Worm (Caenorhabditis elegans): ENCODE data around the gene srx-64.

Gene srx-64

ce11 chrV:3929099-3929498 lies at the start of gene srx-64:
Gene srx-64, plus strand, starts transcription at chrV:3929399.
- TF ChIP-seq F55B11.4 (tag; optimal IDR thresholded peaks at IDR 0.05; ENCODE audit: borderline replicate concordance, insufficient read depth): no peak
- no peak for TF ChIP-seq mes-4 (tag; optimal IDR thresholded peaks at IDR 0.05)
- no peak for TF ChIP-seq snpc-1.1 (tag; optimal IDR thresholded peaks at IDR 0.05; ENCODE audit: insufficient read depth)
- no peak for TF ChIP-seq nhr-179 (tag; optimal IDR thresholded peaks at IDR 0.05)
- TF ChIP-seq F23B12.7 (tag; optimal IDR thresholded peaks at IDR 0.05; ENCODE audit: insufficient read depth): no peak

- TF ChIP-seq zfh-2 (GFP tag; conservative IDR thresholded peaks at IDR 0.05) (no peak), hlh-12 (tag; optimal IDR thresholded peaks at IDR 0.05) (no peak), F57A8.1 (GFP tag; optimal IDR thresholded peaks at IDR 0.05) (no peak), attf-3 (GFP tag; conservative IDR thresholded peaks at IDR 0.05) (no peak), snpc-4 (GFP tag; optimal IDR thresholded peaks at IDR 0.05) (no peak), snpc-4 (tag; optimal IDR thresholded peaks at IDR 0.05) (no peak), egrh-3 (GFP tag; IDR thresholded peaks at IDR 0.05) (no peak), let-526 (GFP tag; IDR thresholded peaks at IDR 0.05) (no peak), Y67H2A.10 (GFP tag; conservative IDR thresholded peaks at IDR 0.05) (no peak), F39B2.1 (GFP tag; IDR thresholded peaks at IDR 0.05) (no peak), somi-1 (GFP tag; optimal IDR thresholded peaks at IDR 0.05) (no peak), ztf-28 (GFP tag; IDR thresholded peaks at IDR 0.05) (no peak), T07F8.4 (tag; optimal IDR thresholded peaks at IDR 0.05) (no peak), sdz-38 (tag; optimal IDR thresholded peaks at IDR 0.05) (no peak), akir-1 (GFP tag; optimal IDR thresholded peaks at IDR 0.05) (no peak), lin-40 (tag; optimal IDR thresholded peaks at IDR 0.05) (no peak)
These were observed 44.6 kb upstream of the srx-64 start for ce11 chrV:3884550-3884949.

- no peak for TF ChIP-seq mcd-1 (GFP tag; IDR thresholded peaks at IDR 0.05)
- TF ChIP-seq F55B11.4 (tag; optimal IDR thresholded peaks at IDR 0.05; ENCODE audit: borderline replicate concordance, insufficient read depth): no peak
- TF ChIP-seq ets-4 (GFP tag; optimal IDR thresholded peaks at IDR 0.05): no peak
- TF ChIP-seq rec-8 (tag; optimal IDR thresholded peaks at IDR 0.05): no peak
- TF ChIP-seq athp-1 (tag; optimal IDR thresholded peaks at IDR 0.05): no peak
- TF ChIP-seq unc-62 (GFP tag; optimal IDR thresholded peaks at IDR 0.05): no peak
- no peak for TF ChIP-seq ztf-28 (GFP tag; IDR thresholded peaks at IDR 0.05)
- TF ChIP-seq zfh-2 (GFP tag; conservative IDR thresholded peaks at IDR 0.05): no peak
These were observed 43.1 kb upstream of the srx-64 start, which contains the start of gene nhr-124 for ce11 chrV:3886104-3886503. Gene nhr-124, minus strand, starts transcription at chrV:3886204.

DNA sequence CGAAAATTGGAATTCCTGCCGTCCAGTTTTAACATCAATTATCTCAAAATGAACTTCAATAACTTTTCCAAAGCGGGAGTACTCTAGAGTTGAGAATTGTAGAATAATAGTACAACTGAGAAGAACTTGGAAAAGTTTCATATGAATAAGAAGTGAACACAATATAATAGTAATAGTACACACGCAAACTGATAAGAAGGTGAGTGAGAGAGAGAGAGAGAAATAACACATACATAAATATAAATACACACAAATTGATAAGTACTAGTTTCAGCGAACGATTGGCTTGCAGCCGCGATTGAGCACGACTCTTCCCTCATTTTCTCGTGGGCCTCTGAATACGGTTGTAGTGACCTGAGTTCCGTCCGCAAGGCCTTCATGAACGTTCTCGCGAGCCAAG lies 40.1 kb upstream of the srx-64 start, which contains the start of gene C17E7.13:
Gene C17E7.13, minus strand, starts transcription at position 176 of the 400 bp plus-strand sequence.
- peak; percentile 8 for TF ChIP-seq nhr-80 (tag; optimal IDR thresholded peaks at IDR 0.05)
- no peak for TF ChIP-seq efl-1 (GFP tag; optimal IDR thresholded peaks at IDR 0.05)
- no peak for TF ChIP-seq lin-26 (GFP tag; IDR thresholded peaks at IDR 0.05)

- TF ChIP-seq sea-2 (GFP tag; IDR thresholded peaks at IDR 0.05): no peak
- TF ChIP-seq die-1 (tag; optimal IDR thresholded peaks at IDR 0.05): no peak
- no peak for TF ChIP-seq F57C9.4 (tag; optimal IDR thresholded peaks at IDR 0.05)
- TF ChIP-seq let-526 (GFP tag; IDR thresholded peaks at IDR 0.05): no peak
- TF ChIP-seq Y67H2A.10 (GFP tag; conservative IDR thresholded peaks at IDR 0.05): no peak
- no peak for TF ChIP-seq sptf-2 (GFP tag; optimal IDR thresholded peaks at IDR 0.05)
- TF ChIP-seq chd-7 (tag; optimal IDR thresholded peaks at IDR 0.05): no peak
- TF ChIP-seq ztf-26 (tag; optimal IDR thresholded peaks at IDR 0.05): no peak
- no peak for TF ChIP-seq hmg-1.2 (GFP tag; IDR thresholded peaks at IDR 0.05)
- TF ChIP-seq hrde-1 (tag; optimal IDR thresholded peaks at IDR 0.05; ENCODE audit: borderline replicate concordance): no peak
- no peak for TF ChIP-seq snpc-1.3 (tag; optimal IDR thresholded peaks at IDR 0.05; ENCODE audit: insufficient read depth)
- no peak for TF ChIP-seq egl-44 (GFP tag; IDR thresholded peaks at IDR 0.05)
- TF ChIP-seq lin-26 (GFP tag; IDR thresholded peaks at IDR 0.05): no peak
- TF ChIP-seq egrh-3 (GFP tag; IDR thresholded peaks at IDR 0.05): no peak
- TF ChIP-seq K12H6.12 (tag; optimal IDR thresholded peaks at IDR 0.05): no peak
- no peak for TF ChIP-seq hsf-1 (GFP tag; IDR thresholded peaks at IDR 0.05)
- no peak for TF ChIP-seq akir-1 (GFP tag; optimal IDR thresholded peaks at IDR 0.05)
- TF ChIP-seq lin-54 (GFP tag; optimal IDR thresholded peaks at IDR 0.05): no peak
These were observed 38.4 kb upstream of the srx-64 start, which contains the start of gene C17E7.9 for ce11 chrV:3890761-3891160. Gene C17E7.9, minus strand, starts transcription at chrV:3890861.
